Worm (Caenorhabditis elegans): ENCODE results near the gene oat-1.
A peak's percentile ranks its signal among the peaks of the same experiment; 100 is the strongest.

The oat-1 gene

ce11 chrIV:8428492-8428891 lies 43.9 kb downstream of the oat-1 start (continued):
- TF ChIP-seq F22D6.2 (tag; optimal IDR thresholded peaks at IDR 0.05) (peak; percentile 34), T26A5.8 (tag; optimal IDR thresholded peaks at IDR 0.05) (no peak), nfyb-1 (GFP tag; IDR thresholded peaks at IDR 0.05) (peak; percentile 95), lin-40 (tag; optimal IDR thresholded peaks at IDR 0.05) (peak; percentile 85), F33H1.4 (GFP tag; IDR thresholded peaks at IDR 0.05) (peak; percentile 81), bed-2 (GFP tag; IDR thresholded peaks at IDR 0.05) (no peak), ceh-40 (GFP tag; IDR thresholded peaks at IDR 0.05) (no peak), die-1 (tag; optimal IDR thresholded peaks at IDR 0.05) (peak; percentile 56), tlf-1 (GFP tag; optimal IDR thresholded peaks at IDR 0.05) (peak; percentile 84), lin-54 (GFP tag; optimal IDR thresholded peaks at IDR 0.05) (peak; percentile 85), ceh-91 (GFP tag; IDR thresholded peaks at IDR 0.05) (peak; percentile 69), snpc-4 (GFP tag; optimal IDR thresholded peaks at IDR 0.05) (peak; percentile 99), snpc-4 (tag; optimal IDR thresholded peaks at IDR 0.05) (peak; percentile 99 to 100 (median 99)), ceh-100 (GFP tag; IDR thresholded peaks at IDR 0.05) (peak; percentile 76), repo-1 (tag; optimal IDR thresholded peaks at IDR 0.05) (peak; percentile 90), egl-44 (GFP tag; IDR thresholded peaks at IDR 0.05) (peak; percentile 26; the same call in 1 of the 2 replicates), aptf-2 (GFP tag; conservative IDR thresholded peaks at IDR 0.05) (no peak), hmg-20 (GFP tag; IDR thresholded peaks at IDR 0.05) (peak; percentile 54; the same call in 1 of the 2 replicates), hlh-26 (GFP tag; conservative IDR thresholded peaks at IDR 0.05) (no peak), snpc-1.1 (tag; optimal IDR thresholded peaks at IDR 0.05; ENCODE audit: insufficient read depth) (peak; percentile 99), ztf-22 (GFP tag; optimal IDR thresholded peaks at IDR 0.05) (peak; percentile 60), dpl-1 (GFP tag; optimal IDR thresholded peaks at IDR 0.05) (no peak), mcd-1 (GFP tag; IDR thresholded peaks at IDR 0.05) (peak; percentile 84), F52B5.7 (tag; optimal IDR thresholded peaks at IDR 0.05) (peak; percentile 70), ets-4 (GFP tag; optimal IDR thresholded peaks at IDR 0.05) (peak; percentile 74), unc-62 (GFP tag; optimal IDR thresholded peaks at IDR 0.05) (no peak), ceh-79 (tag; optimal IDR thresholded peaks at IDR 0.05) (no peak), pha-4 (tag; optimal IDR thresholded peaks at IDR 0.05) (no peak), nfya-2 (GFP tag; IDR thresholded peaks at IDR 0.05) (no peak), mes-4 (tag; optimal IDR thresholded peaks at IDR 0.05) (peak; percentile 83), chd-7 (tag; optimal IDR thresholded peaks at IDR 0.05) (peak; percentile 73), F37B4.10 (GFP tag; IDR thresholded peaks at IDR 0.05) (0 out of 2 replicates have a peak, but pooled peaks have one; percentile 18), F55B11.4 (tag; optimal IDR thresholded peaks at IDR 0.05; ENCODE audit: borderline replicate concordance, insufficient read depth) (no peak), nhr-90 (tag; optimal IDR thresholded peaks at IDR 0.05) (peak; percentile 25), bed-1 (GFP tag; IDR thresholded peaks at IDR 0.05) (no peak), F39B2.1 (GFP tag; IDR thresholded peaks at IDR 0.05) (peak; percentile 74), sptf-2 (GFP tag; optimal IDR thresholded peaks at IDR 0.05) (no peak), F57C9.4 (tag; optimal IDR thresholded peaks at IDR 0.05) (no peak), sea-2 (GFP tag; IDR thresholded peaks at IDR 0.05) (no peak), fkh-3 (tag; optimal IDR thresholded peaks at IDR 0.05) (peak; percentile 59), hlh-12 (tag; optimal IDR thresholded peaks at IDR 0.05) (no peak), B0336.3 (GFP tag; IDR thresholded peaks at IDR 0.05) (peak; percentile 98), zim-3 (tag; optimal IDR thresholded peaks at IDR 0.05) (no peak), madf-3 (GFP tag; IDR thresholded peaks at IDR 0.05) (peak; percentile 88), cebp-1 (GFP tag; IDR thresholded peaks at IDR 0.05) (no peak), cebp-1 (tag; optimal IDR thresholded peaks at IDR 0.05) (no peak), let-607 (tag; optimal IDR thresholded peaks at IDR 0.05) (peak; percentile 33 to 72), Y53G8AR.9 (GFP tag; conservative IDR thresholded peaks at IDR 0.05) (peak; percentile 87), ceh-58 (GFP tag; IDR thresholded peaks at IDR 0.05) (no peak), lsy-27 (tag; optimal IDR thresholded peaks at IDR 0.05; ENCODE audit: borderline replicate concordance, insufficient read depth) (no peak)

Measured in whole organism, young adult.